Fruit fly (Drosophila melanogaster) whole organism, embryonic: ENCODE measurements around the gene Obp99c.

ENCODE experiments used
- Atf-2 ChIP-seq: fragments of 200-800 bp; sonication (Bioruptor generic); optimal IDR thresholded peaks from 2 replicates; lab custom pipeline; 2016; ENCODE audit warnings: missing biosample characterization, missing genetic modification characterization
- Blimp-1 ChIP-seq: fragments of 200-800 bp; sonication (Bioruptor generic); optimal IDR thresholded peaks from 3 replicates; lab custom pipeline; 2018; ENCODE audit warnings: missing biosample characterization, missing genetic modification characterization, mild to moderate bottlenecking, moderate library complexity, missing genetic modification reagents
- CG10267 ChIP-seq: fragments of 200-800 bp; sonication (Bioruptor generic); optimal IDR thresholded peaks from 2 replicates; lab custom pipeline; 2018; ENCODE audit warnings: missing biosample characterization, mild to moderate bottlenecking, missing genetic modification characterization, moderate library complexity
- CG10366 ChIP-seq: fragments of 200-800 bp; sonication (Bioruptor generic); IDR thresholded peaks from 2 replicates; pipeline ENCODE4 v1.3.6; 2022; ENCODE audit warnings: missing biosample characterization, missing genetic modification characterization
- CG11247 ChIP-seq: fragments of 200-800 bp; sonication (Bioruptor generic); IDR thresholded peaks from 2 replicates; pipeline ENCODE4 v1.3.6; 2022; ENCODE audit warnings: missing biosample characterization, missing genetic modification characterization
- CG14441 ChIP-seq: fragments of 200-800 bp; sonication (Bioruptor generic); IDR thresholded peaks from 2 replicates; pipeline ENCODE4 v1.3.6; 2022; ENCODE audit warnings: missing biosample characterization, missing genetic modification characterization
- CG14860 ChIP-seq: fragments of 200-800 bp; sonication (Bioruptor generic); IDR thresholded peaks from 3 replicates; pipeline ENCODE4 v1.3.6; 2022; ENCODE audit warnings: missing biosample characterization, missing genetic modification characterization; ENCODE audit not compliant: partially characterized antibody
- CG15011 ChIP-seq: fragments of 200-800 bp; sonication (Bioruptor generic); optimal IDR thresholded peaks from 3 replicates; lab custom pipeline; 2018; ENCODE audit warnings: missing biosample characterization, mild to moderate bottlenecking, missing genetic modification characterization
- CG1529 ChIP-seq: fragments of 200-800 bp; sonication (Bioruptor generic); optimal IDR thresholded peaks from 3 replicates; lab custom pipeline; 2018; ENCODE audit warnings: missing biosample characterization, missing genetic modification characterization
- CG15479 ChIP-seq: fragments of 200-800 bp; sonication (Bioruptor generic); optimal IDR thresholded peaks from 3 replicates; lab custom pipeline; 2019; ENCODE audit warnings: missing biosample characterization, mild to moderate bottlenecking, missing genetic modification characterization, moderate library complexity
- CG1603 ChIP-seq: fragments of 200-800 bp; sonication (Bioruptor generic); optimal IDR thresholded peaks from 2 replicates; lab custom pipeline; 2019; ENCODE audit warnings: missing biosample characterization, mild to moderate bottlenecking, missing genetic modification characterization, moderate library complexity
- CG16779 ChIP-seq: fragments of 200-800 bp; sonication (Bioruptor generic); IDR thresholded peaks from 2 replicates; pipeline ENCODE4 v1.3.6; 2022; ENCODE audit warnings: missing biosample characterization, missing genetic modification characterization
- CG17361 ChIP-seq: fragments of 200-800 bp; sonication (Bioruptor generic); IDR thresholded peaks from 3 replicates; pipeline ENCODE4 v1.3.6; 2022; ENCODE audit warnings: missing biosample characterization, missing genetic modification characterization
- CG2202 ChIP-seq: fragments of 200-800 bp; sonication (Bioruptor generic); optimal IDR thresholded peaks from 2 replicates; lab custom pipeline; 2018; ENCODE audit warnings: missing biosample characterization, mild to moderate bottlenecking, missing genetic modification characterization
- CG31365 ChIP-seq: fragments of 200-800 bp; sonication (Bioruptor generic); optimal IDR thresholded peaks from 2 replicates; lab custom pipeline; 2018; ENCODE audit warnings: missing biosample characterization, mild to moderate bottlenecking, missing genetic modification characterization
- CG3847 ChIP-seq: fragments of 200-800 bp; sonication (Bioruptor generic); IDR thresholded peaks from 2 replicates; pipeline ENCODE4 v1.3.6; 2022; ENCODE audit warnings: missing biosample characterization, missing genetic modification characterization
- CG6689 ChIP-seq: fragments of 200-800 bp; sonication (Bioruptor generic); IDR thresholded peaks from 2 replicates; pipeline ENCODE4 v1.3.6; 2022; ENCODE audit warnings: missing biosample characterization, missing genetic modification characterization
- Dbx ChIP-seq: fragments of 200-800 bp; sonication (Bioruptor generic); IDR thresholded peaks from 3 replicates; pipeline ENCODE4 v1.3.6; 2022; ENCODE audit warnings: missing biosample characterization, missing genetic modification characterization
- Dek ChIP-seq: fragments of 200-800 bp; sonication (Bioruptor generic); optimal IDR thresholded peaks from 3 replicates; lab custom pipeline; 2019; ENCODE audit warnings: missing biosample characterization, mild to moderate bottlenecking, missing genetic modification characterization, moderate library complexity
- Doc3 ChIP-seq: fragments of 200-800 bp; sonication (Bioruptor generic); IDR thresholded peaks from 3 replicates; pipeline ENCODE4 v1.3.6; 2022; ENCODE audit warnings: missing biosample characterization, missing genetic modification characterization; ENCODE audit not compliant: partially characterized antibody
- Fer1 ChIP-seq: fragments of 200-800 bp; sonication (Bioruptor generic); optimal IDR thresholded peaks from 2 replicates; lab custom pipeline; 2017; ENCODE audit warnings: missing biosample characterization, mild to moderate bottlenecking, missing genetic modification characterization
- H2.0 ChIP-seq: fragments of 200-800 bp; sonication (Bioruptor generic); IDR thresholded peaks from 2 replicates; pipeline ENCODE4 v1.3.6; 2022; ENCODE audit warnings: missing biosample characterization, missing genetic modification characterization
- HLHmδ ChIP-seq: fragments of 200-800 bp; sonication (Bioruptor generic); optimal IDR thresholded peaks from 2 replicates; lab custom pipeline; 2018; ENCODE audit warnings: missing biosample characterization, mild to moderate bottlenecking, missing genetic modification characterization, moderate library complexity
- Hand ChIP-seq: fragments of 200-800 bp; sonication (Bioruptor generic); optimal IDR thresholded peaks from 2 replicates; lab custom pipeline; 2017; ENCODE audit warnings: mild to moderate bottlenecking, missing biosample characterization, missing genetic modification reagents, missing genetic modification characterization
- Hey ChIP-seq: fragments of 200-800 bp; sonication (Bioruptor generic); optimal IDR thresholded peaks from 3 replicates; lab custom pipeline; 2018; ENCODE audit warnings: missing biosample characterization, mild to moderate bottlenecking, missing genetic modification characterization
- Hmr ChIP-seq: fragments of 200-800 bp; sonication (Bioruptor generic); optimal IDR thresholded peaks from 3 replicates; lab custom pipeline; 2017; ENCODE audit warnings: mild to moderate bottlenecking, missing biosample characterization, missing genetic modification reagents, missing genetic modification characterization
- Mad ChIP-seq: fragments of 200-800 bp; sonication (Bioruptor generic); optimal IDR thresholded peaks from 2 replicates; lab custom pipeline; 2016; ENCODE audit warnings: missing biosample characterization, missing genetic modification characterization
- Med ChIP-seq: fragments of 200-800 bp; sonication (Bioruptor generic); peaks from one replicate; lab custom pipeline; 2016; ENCODE audit warnings: missing biosample characterization, missing genetic modification characterization, mild to moderate bottlenecking, inconsistent platforms, moderate library complexity
- Meics ChIP-seq: fragments of 200-800 bp; sonication (Bioruptor generic); optimal IDR thresholded peaks from 2 replicates; lab custom pipeline; 2017; ENCODE audit warnings: missing biosample characterization, mild to moderate bottlenecking, missing genetic modification characterization
- Ptx1 ChIP-seq: fragments of 200-800 bp; sonication (Bioruptor generic); IDR thresholded peaks from 2 replicates; pipeline ENCODE4 v1.3.6; 2022; ENCODE audit warnings: missing biosample characterization, missing genetic modification characterization
- ara ChIP-seq: fragments of 200-800 bp; sonication (Bioruptor generic); IDR thresholded peaks from 2 replicates; pipeline ENCODE4 v1.3.6; 2022; ENCODE audit warnings: missing biosample characterization, missing genetic modification characterization
- bcd ChIP-seq: fragments of 200-800 bp; sonication (Bioruptor generic); optimal IDR thresholded peaks from 2 replicates; lab custom pipeline; 2017; ENCODE audit warnings: missing biosample characterization, mild to moderate bottlenecking, missing genetic modification characterization
- btn ChIP-seq: fragments of 200-800 bp; sonication (Bioruptor generic); optimal IDR thresholded peaks from 2 replicates; lab custom pipeline; 2016; ENCODE audit warnings: missing biosample characterization, missing genetic modification characterization
- chn ChIP-seq: fragments of 200-800 bp; sonication (Bioruptor generic); optimal IDR thresholded peaks from 2 replicates; lab custom pipeline; 2016; ENCODE audit warnings: missing biosample characterization, missing genetic modification characterization
- cwo ChIP-seq: fragments of 200-800 bp; sonication (Bioruptor generic); optimal IDR thresholded peaks from 3 replicates; lab custom pipeline; 2017; ENCODE audit warnings: missing biosample characterization, missing genetic modification characterization, mild to moderate bottlenecking, moderate library complexity, missing genetic modification reagents
- dati ChIP-seq: fragments of 200-800 bp; sonication (Bioruptor generic); IDR thresholded peaks from 2 replicates; pipeline ENCODE4 v1.3.6; 2022; ENCODE audit warnings: missing biosample characterization, missing genetic modification characterization
- fd102C ChIP-seq: fragments of 200-800 bp; sonication (Bioruptor generic); optimal IDR thresholded peaks from 2 replicates; lab custom pipeline; 2018; ENCODE audit warnings: missing biosample characterization, mild to moderate bottlenecking, missing genetic modification characterization, moderate library complexity
- fd3F ChIP-seq: fragments of 200-800 bp; sonication (Bioruptor generic); optimal IDR thresholded peaks from 2 replicates; lab custom pipeline; 2018; ENCODE audit warnings: missing biosample characterization, mild to moderate bottlenecking, missing genetic modification characterization, moderate library complexity
- gsb-n ChIP-seq: fragments of 200-800 bp; sonication (Bioruptor generic); optimal IDR thresholded peaks from 3 replicates; lab custom pipeline; 2018; ENCODE audit warnings: missing biosample characterization, mild to moderate bottlenecking, missing genetic modification characterization
- hkb ChIP-seq, 2 experiments: fragments of 200-800 bp in 1 of 2; fragments of >200 bp in 1 of 2; sonication (Bioruptor generic) in 1 of 2; IDR thresholded peaks in 1 of 2; optimal IDR thresholded peaks in 1 of 2; 2 replicates each; pipeline versions ENCODE4 v1.3.6 to Lab custom; 2017 to 2022; ENCODE audit warnings: missing biosample characterization in 1 of 2, missing genetic modification characterization in 1 of 2
- maf-S ChIP-seq: fragments of 200-800 bp; sonication (Bioruptor generic); optimal IDR thresholded peaks from 2 replicates; lab custom pipeline; 2016; ENCODE audit warnings: missing biosample characterization, missing genetic modification characterization
- nau ChIP-seq: fragments of 200-800 bp; sonication (Bioruptor generic); optimal IDR thresholded peaks from 3 replicates; lab custom pipeline; 2017; ENCODE audit warnings: missing biosample characterization, mild to moderate bottlenecking, missing genetic modification characterization, missing genetic modification reagents
- odd ChIP-seq: fragments of 200-800 bp; sonication (Bioruptor generic); optimal IDR thresholded peaks from 2 replicates; lab custom pipeline; 2017; ENCODE audit warnings: missing biosample characterization, mild to moderate bottlenecking, missing genetic modification characterization
- pho ChIP-seq: fragments of 200-800 bp; sonication (Bioruptor generic); optimal IDR thresholded peaks from 2 replicates; lab custom pipeline; 2016; ENCODE audit warnings: missing biosample characterization, missing genetic modification characterization
- slbo ChIP-seq: fragments of 200-800 bp; sonication (Bioruptor generic); IDR thresholded peaks from 2 replicates; pipeline ENCODE4 v1.3.6; 2022; ENCODE audit warnings: missing biosample characterization, missing genetic modification characterization
- sob ChIP-seq: fragments of 200-800 bp; sonication (Bioruptor generic); IDR thresholded peaks from 2 replicates; pipeline ENCODE4 v1.3.6; 2022; ENCODE audit warnings: missing biosample characterization, missing genetic modification characterization
- stwl ChIP-seq: fragments of 200-800 bp; sonication (Bioruptor generic); optimal IDR thresholded peaks from 3 replicates; lab custom pipeline; 2018; ENCODE audit warnings: missing biosample characterization, mild to moderate bottlenecking, missing genetic modification characterization, moderate library complexity
- tna ChIP-seq: fragments of 200-800 bp; sonication (Bioruptor generic); IDR thresholded peaks from 2 replicates; pipeline ENCODE4 v1.3.6; 2022; ENCODE audit warnings: missing biosample characterization, missing genetic modification characterization; ENCODE audit not compliant: partially characterized antibody
- ttk ChIP-seq: fragments of 200-800 bp; sonication (Bioruptor generic); IDR thresholded peaks from 2 replicates; pipeline ENCODE4 v2.1.2; 2022; ENCODE audit warnings: missing biosample characterization, missing genetic modification characterization
- tx ChIP-seq: fragments of 200-800 bp; sonication (Bioruptor generic); optimal IDR thresholded peaks from 2 replicates; lab custom pipeline; 2016; ENCODE audit warnings: missing biosample characterization, missing genetic modification characterization

The Obp99c gene

DNA sequence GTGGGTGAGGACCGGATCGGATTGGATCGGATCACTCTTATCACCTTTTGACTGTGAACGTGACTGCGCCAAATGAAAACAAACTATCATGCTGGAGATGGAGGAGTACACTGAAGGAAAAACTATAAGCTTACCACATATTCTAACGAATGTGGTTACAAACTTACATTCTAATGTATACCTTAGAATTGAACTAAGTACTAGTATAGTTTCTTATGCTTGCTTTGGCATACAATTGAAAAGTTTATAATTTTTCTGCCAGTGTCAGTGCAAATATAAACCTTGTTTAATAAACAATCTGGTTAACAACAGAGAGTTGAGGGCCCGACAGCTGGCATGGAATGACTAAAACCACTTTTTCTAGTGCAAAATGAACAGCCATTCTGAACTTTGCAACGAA lies 28.4 kb upstream of the Obp99c start (continued):
- TF ChIP-seq Blimp-1 (GFP tag; lab: Kevin White, UChicago) = peak; percentile 43
- no peak for TF ChIP-seq HLHmδ (GFP tag; lab: Kevin White, UChicago)
- TF ChIP-seq nau (GFP tag; lab: Kevin White, UChicago) = no peak
- no peak for TF ChIP-seq Doc3 (GFP tag; lab: Robert Waterston, UW)
- no peak for TF ChIP-seq Hand
- TF ChIP-seq CG31365 (tag; lab: Kevin White, UChicago) = no peak
- TF ChIP-seq odd (GFP tag; lab: Kevin White, UChicago) = no peak
- TF ChIP-seq CG14860 (GFP tag; lab: Robert Waterston, UW) = no peak
- TF ChIP-seq chn (GFP tag; lab: Kevin White, UChicago) = no peak
- TF ChIP-seq CG15479 (GFP tag; lab: Kevin White, UChicago) = no peak
- peak; percentile 4 for TF ChIP-seq maf-S (GFP tag; lab: Kevin White, UChicago)
- no peak for TF ChIP-seq CG10267 (tag; lab: Kevin White, UChicago)
- peak; percentile 16 for TF ChIP-seq gsb-n
- no peak for TF ChIP-seq Fer1 (GFP tag; lab: Kevin White, UChicago)
- no peak for TF ChIP-seq CG11247 (GFP tag; lab: Robert Waterston, UW)
- peak; percentile 24 for TF ChIP-seq cwo (GFP tag; lab: Kevin White, UChicago)
- no peak for TF ChIP-seq pho (GFP tag; lab: Kevin White, UChicago)
- TF ChIP-seq Dbx (GFP tag; lab: Robert Waterston, UW) = no peak
- no peak for TF ChIP-seq CG16779 (GFP tag; lab: Robert Waterston, UW)
- TF ChIP-seq Ptx1 (GFP tag; lab: Robert Waterston, UW) = peak; percentile 44
- TF ChIP-seq ara (GFP tag; lab: Robert Waterston, UW) = peak; percentile 23; the same call in 1 of the 2 replicates
- no peak for TF ChIP-seq CG3847 (GFP tag; lab: Robert Waterston, UW)
- TF ChIP-seq CG1529 (GFP tag; lab: Kevin White, UChicago) = no peak
- TF ChIP-seq ttk (GFP tag; lab: Robert Waterston, UW) = peak; percentile 64
- TF ChIP-seq Hmr (GFP tag; lab: Kevin White, UChicago) = no peak
- peak; percentile 59 for TF ChIP-seq CG1603 (tag; lab: Kevin White, UChicago)
- TF ChIP-seq Med (GFP tag; lab: Kevin White, UChicago) = peak; percentile 83
- TF ChIP-seq fd102C = no peak
- no peak for TF ChIP-seq tx (GFP tag; lab: Kevin White, UChicago)
- TF ChIP-seq CG14441 (GFP tag; lab: Robert Waterston, UW) = no peak
- no peak for TF ChIP-seq fd3F (GFP tag; lab: Kevin White, UChicago)
- no peak for TF ChIP-seq hkb (optimal IDR thresholded peaks at IDR 0.05; lab: Kevin White, UChicago)
- peak; percentile 35; the same call in 1 of the 2 replicates for TF ChIP-seq hkb (GFP tag; IDR thresholded peaks at IDR 0.05; lab: Robert Waterston, UW)
- no peak for TF ChIP-seq Mad (GFP tag; lab: Kevin White, UChicago)
- TF ChIP-seq CG10366 = peak; percentile 33; the same call in 1 of the 2 replicates
- TF ChIP-seq Meics (GFP tag; lab: Kevin White, UChicago) = no peak
- TF ChIP-seq sob (GFP tag; lab: Robert Waterston, UW) = no peak
- peak; percentile 42; the same call in 1 of the 2 replicates for TF ChIP-seq H2.0 (GFP tag; lab: Robert Waterston, UW)
- TF ChIP-seq stwl (tag; lab: Kevin White, UChicago) = no peak
- no peak for TF ChIP-seq CG15011 (GFP tag; lab: Kevin White, UChicago)
- no peak for TF ChIP-seq Dek
- TF ChIP-seq CG17361 (GFP tag; lab: Robert Waterston, UW) = 0 out of 3 replicates have a peak, but pooled peaks have one; percentile 16
- TF ChIP-seq CG2202 (tag; lab: Kevin White, UChicago) = no peak
- TF ChIP-seq tna (GFP tag; lab: Robert Waterston, UW) = no peak
- no peak for TF ChIP-seq btn (GFP tag; lab: Kevin White, UChicago)
- TF ChIP-seq bcd (GFP tag; lab: Kevin White, UChicago) = no peak
- peak; percentile 65 for TF ChIP-seq slbo (GFP tag; lab: Robert Waterston, UW)
- TF ChIP-seq CG6689 (GFP tag; lab: Robert Waterston, UW) = 0 out of 2 replicates have a peak, but pooled peaks have one; percentile 22
- no peak for TF ChIP-seq dati (GFP tag; lab: Robert Waterston, UW)
- no peak for TF ChIP-seq Hey (tag; lab: Kevin White, UChicago)
- TF ChIP-seq Atf-2 = no peak
